Fruit fly (Drosophila melanogaster) Kc167 (cell line): ENCODE data around the gene CG43082.

Experiments used
- Sin3A ChIP-seq: fragments of >200 bp; optimal IDR thresholded peaks from 2 replicates; lab custom pipeline; 2018; ENCODE audit warnings: missing external identifiers
- psq ChIP-seq: fragments of >200 bp; optimal IDR thresholded peaks from 2 replicates; lab custom pipeline; 2017; ENCODE audit warnings: missing external identifiers

- no peak for TF ChIP-seq Sin3A (lab: Kevin White, UChicago)
- no peak for TF ChIP-seq psq (lab: Kevin White, UChicago)
These were observed 37.6 kb upstream of the CG43082 start for dm6 chr3L:15624097-15624496.
